Fruit fly (Drosophila melanogaster): ENCODE data around the gene Uch-L5.

Gene Uch-L5

dm6 chr3L:9511287-9512256 is 34.8 kb upstream of the Uch-L5 start, which contains the start of gene RpS9 (continued):
- peak; percentile 90 for TF ChIP-seq gfzf (GFP tag; optimal IDR thresholded peaks at IDR 0.05)
- no peak for TF ChIP-seq Kr (GFP tag; optimal IDR thresholded peaks at IDR 0.05)
- TF ChIP-seq CG8944 (GFP tag; optimal IDR thresholded peaks at IDR 0.05), result no peak
- TF ChIP-seq Trl (optimal IDR thresholded peaks at IDR 0.05), result no peak
- no peak for TF ChIP-seq Trl (GFP tag; optimal IDR thresholded peaks at IDR 0.05)
- peak; percentile 37; the same call in 1 of the 3 replicates for TF ChIP-seq HLH4C (GFP tag; IDR thresholded peaks at IDR 0.05; ENCODE audit: partially characterized antibody)
- TF ChIP-seq sens (GFP tag), result peak; percentile 87
- TF ChIP-seq CG17186 (GFP tag; optimal IDR thresholded peaks at IDR 0.05), result no peak
- no peak for TF ChIP-seq CG18476 (GFP tag; optimal IDR thresholded peaks at IDR 0.05)
- TF ChIP-seq pnt (GFP tag; optimal IDR thresholded peaks at IDR 0.05), result no peak
- TF ChIP-seq CG4328 (GFP tag; optimal IDR thresholded peaks at IDR 0.05), result no peak
- TF ChIP-seq Side (GFP tag; optimal IDR thresholded peaks at IDR 0.05), result peak; percentile 14
- no peak for TF ChIP-seq lmd (GFP tag; IDR thresholded peaks at IDR 0.05)
- no peak for TF ChIP-seq CG7556 (GFP tag; optimal IDR thresholded peaks at IDR 0.05)
- TF ChIP-seq disco-r (GFP tag; optimal IDR thresholded peaks at IDR 0.05), result no peak
- no peak for TF ChIP-seq ken (GFP tag; IDR thresholded peaks at IDR 0.05)
- peak; percentile 20 for TF ChIP-seq CG18619 (GFP tag; optimal IDR thresholded peaks at IDR 0.05)
- peak; percentile 60 for TF ChIP-seq amos (GFP tag; IDR thresholded peaks at IDR 0.05; ENCODE audit: partially characterized antibody)
- no peak for TF ChIP-seq org-1 (GFP tag; optimal IDR thresholded peaks at IDR 0.05)
- TF ChIP-seq CG4424 (GFP tag; optimal IDR thresholded peaks at IDR 0.05), result no peak
- no peak for TF ChIP-seq CG31224 (GFP tag; IDR thresholded peaks at IDR 0.05)
- TF ChIP-seq Ptx1 (GFP tag; IDR thresholded peaks at IDR 0.05), result no peak
- TF ChIP-seq Doc3 (GFP tag; IDR thresholded peaks at IDR 0.05; ENCODE audit: partially characterized antibody), result no peak
- TF ChIP-seq chinmo (GFP tag; IDR thresholded peaks at IDR 0.05; ENCODE audit: partially characterized antibody), result no peak
- TF ChIP-seq HmgZ (tag; optimal IDR thresholded peaks at IDR 0.05), result peak; percentile 19
- TF ChIP-seq Dek (tag; optimal IDR thresholded peaks at IDR 0.05), result no peak
- TF ChIP-seq CG1832 (GFP tag; optimal IDR thresholded peaks at IDR 0.05), result no peak
- TF ChIP-seq pita (GFP tag; optimal IDR thresholded peaks at IDR 0.05), result peak; percentile 53
- TF ChIP-seq sqz (GFP tag; optimal IDR thresholded peaks at IDR 0.05), result peak; percentile 40
- 0 out of 3 replicates have a peak, but pooled peaks have one; percentile 41 for TF ChIP-seq Dbx (GFP tag; IDR thresholded peaks at IDR 0.05)
- TF ChIP-seq ERR (GFP tag; optimal IDR thresholded peaks at IDR 0.05), result no peak
- no peak for TF ChIP-seq tll (GFP tag; optimal IDR thresholded peaks at IDR 0.05)
- no peak for TF ChIP-seq D (optimal IDR thresholded peaks at IDR 0.05)
- TF ChIP-seq D (GFP tag; optimal IDR thresholded peaks at IDR 0.05), result no peak
- peak; percentile 54 for TF ChIP-seq Fer3 (tag; optimal IDR thresholded peaks at IDR 0.05)
- TF ChIP-seq fd96Cb (tag; optimal IDR thresholded peaks at IDR 0.05), result no peak
- no peak for TF ChIP-seq vnd (GFP tag; IDR thresholded peaks at IDR 0.05; ENCODE audit: partially characterized antibody)
- TF ChIP-seq ara (GFP tag; IDR thresholded peaks at IDR 0.05), result no peak
- TF ChIP-seq ranshi (GFP tag; IDR thresholded peaks at IDR 0.05), result no peak; the same call in 1 of the 2 replicates
- TF ChIP-seq usp (GFP tag; optimal IDR thresholded peaks at IDR 0.05), result no peak
- no peak; the same call in 2 of the 3 replicates for TF ChIP-seq dysf (GFP tag; IDR thresholded peaks at IDR 0.05)
- no peak for TF ChIP-seq twi (tag; optimal IDR thresholded peaks at IDR 0.05)
- no peak for TF ChIP-seq CG15011 (GFP tag; optimal IDR thresholded peaks at IDR 0.05)
- peak; percentile 18 for TF ChIP-seq Myb (GFP tag; optimal IDR thresholded peaks at IDR 0.05)
- TF ChIP-seq CG18262 (tag; optimal IDR thresholded peaks at IDR 0.05), result peak; percentile 45
- TF ChIP-seq mam (GFP tag; optimal IDR thresholded peaks at IDR 0.05), result no peak
- no peak for TF ChIP-seq CG6854 (GFP tag; optimal IDR thresholded peaks at IDR 0.05)
- no peak for TF ChIP-seq CG11560 (tag; IDR thresholded peaks at IDR 0.05)
- no peak for TF ChIP-seq CG12299 (tag; optimal IDR thresholded peaks at IDR 0.05)
